Worm (Caenorhabditis elegans) whole organism, young adult: ENCODE data around the gene ZK550.2.

Experiments
- F10E7.11 ChIP-seq: sonication (generic microtip); optimal IDR thresholded peaks from 2 replicates; lab custom pipeline; 2017; ENCODE audit warnings: mild to moderate bottlenecking, missing genetic modification characterization, moderate library complexity, missing compliant biosample characterization
- F57C9.4 ChIP-seq: sonication (generic microtip); optimal IDR thresholded peaks from 2 replicates; lab custom pipeline; 2017; ENCODE audit warnings: mild to moderate bottlenecking, missing genetic modification characterization, missing compliant biosample characterization
- atf-7 ChIP-seq: sonication (generic microtip); optimal IDR thresholded peaks from 2 replicates; lab custom pipeline; 2017; ENCODE audit warnings: mild to moderate bottlenecking, missing genetic modification characterization, missing compliant biosample characterization
- attf-6 ChIP-seq: fragments of 200-800 bp; sonication (Bioruptor generic); IDR thresholded peaks from 2 replicates; pipeline ENCODE4 v1.3.6; 2022; ENCODE audit warnings: missing genetic modification reagents, missing genetic modification characterization, missing compliant biosample characterization
- ccch-3 ChIP-seq: fragments of 200-800 bp; sonication (Bioruptor generic); optimal IDR thresholded peaks from 2 replicates; lab custom pipeline; 2018; ENCODE audit warnings: mild to moderate bottlenecking, missing genetic modification characterization, missing compliant biosample characterization
- cebp-1 ChIP-seq, 2 experiments: fragments of 200-800 bp in 1 of 2; sonication (Bioruptor generic) in 1 of 2; sonication (generic microtip) in 1 of 2; IDR thresholded peaks in 1 of 2; optimal IDR thresholded peaks in 1 of 2; 2 replicates each; pipeline versions ENCODE4 v1.3.6 to Lab custom; 2017 to 2022; ENCODE audit warnings: missing compliant biosample characterization in 2 of 2, missing genetic modification characterization in 2 of 2, mild to moderate bottlenecking in 1 of 2, missing genetic modification reagents in 1 of 2, moderate library complexity in 1 of 2
- ceh-58 ChIP-seq: fragments of 200-800 bp; sonication (Bioruptor generic); IDR thresholded peaks from 2 replicates; pipeline ENCODE4 v1.3.6; 2022; ENCODE audit warnings: missing genetic modification characterization, missing compliant biosample characterization
- ceh-91 ChIP-seq: fragments of 200-800 bp; sonication (Bioruptor generic); IDR thresholded peaks from 2 replicates; pipeline ENCODE4 v1.3.6; 2022; ENCODE audit warnings: missing genetic modification reagents, missing genetic modification characterization, missing compliant biosample characterization
- chd-7 ChIP-seq: sonication (generic microtip); optimal IDR thresholded peaks from 2 replicates; lab custom pipeline; 2016; ENCODE audit warnings: mild to moderate bottlenecking, missing genetic modification characterization, moderate library complexity, missing compliant biosample characterization
- dpl-1 ChIP-seq: fragments of 150-350 bp; optimal IDR thresholded peaks from 2 replicates; lab custom pipeline; 2014; ENCODE audit warnings: missing biosample characterization, missing genetic modification reagents, missing genetic modification characterization
- egl-18 ChIP-seq: fragments of 200-800 bp; sonication (Bioruptor generic); IDR thresholded peaks from 2 replicates; pipeline ENCODE4 v1.3.6; 2022; ENCODE audit warnings: missing genetic modification reagents, missing genetic modification characterization, missing compliant biosample characterization
- ekl-4 ChIP-seq: fragments of 200-800 bp; sonication (Bioruptor generic); IDR thresholded peaks from 2 replicates; pipeline ENCODE4 v1.3.6; 2022; ENCODE audit warnings: missing genetic modification reagents, missing genetic modification characterization, missing compliant biosample characterization
- hsf-1 ChIP-seq: fragments of 200-800 bp; sonication (Bioruptor generic); IDR thresholded peaks from 2 replicates; pipeline ENCODE4 v1.3.6; 2022; ENCODE audit warnings: missing genetic modification reagents, missing genetic modification characterization, missing compliant biosample characterization
- let-526 ChIP-seq: fragments of 200-800 bp; sonication (Bioruptor generic); IDR thresholded peaks from 2 replicates; pipeline ENCODE4 v1.3.6; 2022; ENCODE audit warnings: missing genetic modification reagents, missing genetic modification characterization, missing compliant biosample characterization
- lin-40 ChIP-seq: sonication (generic microtip); optimal IDR thresholded peaks from 2 replicates; lab custom pipeline; 2016; ENCODE audit warnings: missing genetic modification characterization, mild to moderate bottlenecking, missing compliant biosample characterization, missing genotype, missing genetic modification reagents
- madf-3 ChIP-seq: fragments of 200-800 bp; sonication (Bioruptor generic); IDR thresholded peaks from 2 replicates; pipeline ENCODE4 v1.3.6; 2022; ENCODE audit warnings: missing genetic modification reagents, missing genetic modification characterization, missing compliant biosample characterization
- madf-8 ChIP-seq: fragments of 200-800 bp; sonication (Bioruptor generic); conservative IDR thresholded peaks from 2 replicates; pipeline ENCODE4 v1.3.6; 2022; ENCODE audit warnings: missing genetic modification reagents, missing genetic modification characterization, missing compliant biosample characterization
- mel-28 ChIP-seq: sonication (generic microtip); optimal IDR thresholded peaks from 2 replicates; lab custom pipeline; 2016; ENCODE audit warnings: borderline replicate concordance, mild to moderate bottlenecking, missing genetic modification characterization, missing compliant biosample characterization
- nfyb-1 ChIP-seq: fragments of 200-800 bp; sonication (Bioruptor generic); IDR thresholded peaks from 2 replicates; pipeline ENCODE4 v1.3.6; 2022; ENCODE audit warnings: missing genetic modification reagents, missing genetic modification characterization, missing compliant biosample characterization
- nhr-120 ChIP-seq: fragments of 200-800 bp; sonication (Bioruptor generic); IDR thresholded peaks from 2 replicates; pipeline ENCODE4 v1.3.6; 2022; ENCODE audit warnings: missing genetic modification characterization, missing compliant biosample characterization
- nhr-27 ChIP-seq: fragments of 200-800 bp; sonication (Bioruptor generic); optimal IDR thresholded peaks from 2 replicates; lab custom pipeline; 2018; ENCODE audit warnings: mild to moderate bottlenecking, missing genetic modification characterization, moderate library complexity, missing compliant biosample characterization
- nhr-80 ChIP-seq: sonication (generic microtip); optimal IDR thresholded peaks from 2 replicates; lab custom pipeline; 2016; ENCODE audit warnings: missing genetic modification characterization, missing compliant biosample characterization
- snpc-1.1 ChIP-seq: sonication (generic microtip); optimal IDR thresholded peaks from 2 replicates; lab custom pipeline; 2017; ENCODE audit warnings: missing genetic modification characterization, mild to moderate bottlenecking, missing compliant biosample characterization, antibody characterized with exemption, moderate library complexity, missing genotype, missing genetic modification reagents; ENCODE audit not compliant: insufficient read depth
- snpc-4 ChIP-seq, 5 experiments: fragments of 150-350 bp in 1 of 5; sonication (generic microtip) in 4 of 5; optimal IDR thresholded peaks; 2 replicates each; lab custom pipeline; 2014 to 2018; ENCODE audit warnings: missing genetic modification characterization in 5 of 5, missing biosample characterization in 3 of 5, antibody characterized with exemption in 2 of 5, mild to moderate bottlenecking in 2 of 5, missing compliant biosample characterization in 2 of 5, missing genotype in 2 of 5, moderate library complexity in 2 of 5, missing genetic modification reagents in 1 of 5
- tlf-1 ChIP-seq: fragments of 200-800 bp; sonication (Bioruptor generic); optimal IDR thresholded peaks from 2 replicates; lab custom pipeline; 2018; ENCODE audit warnings: mild to moderate bottlenecking, missing genetic modification characterization, missing compliant biosample characterization
- zim-3 ChIP-seq: sonication (generic microtip); optimal IDR thresholded peaks from 2 replicates; lab custom pipeline; 2017; ENCODE audit warnings: mild to moderate bottlenecking, missing genetic modification characterization, moderate library complexity, missing compliant biosample characterization
- ztf-6 ChIP-seq: fragments of 200-800 bp; sonication (Bioruptor generic); IDR thresholded peaks from 2 replicates; pipeline ENCODE4 v1.3.6; 2022; ENCODE audit warnings: missing genetic modification reagents, missing genetic modification characterization, missing compliant biosample characterization

Gene ZK550.2

ce11 chrIV:17285263-17285662, 39.9 kb downstream of the ZK550.2 start:
- TF ChIP-seq chd-7 (tag; lab: Kevin White, UChicago), result no peak
- TF ChIP-seq atf-7 (tag; lab: Kevin White, UChicago), result peak; percentile 30
- no peak for TF ChIP-seq cebp-1 (GFP tag; IDR thresholded peaks at IDR 0.05; lab: Robert Waterston, UW)
- peak; percentile 84 for TF ChIP-seq cebp-1 (tag; optimal IDR thresholded peaks at IDR 0.05; lab: Kevin White, UChicago)
- TF ChIP-seq snpc-4 (GFP tag; optimal IDR thresholded peaks at IDR 0.05; lab: Kevin White, UChicago), result no peak
- TF ChIP-seq snpc-4 (tag; optimal IDR thresholded peaks at IDR 0.05; lab: Kevin White, UChicago), result peak in 1 of 4 experiments; percentile 31
- TF ChIP-seq lin-40 (tag; lab: Kevin White, UChicago), result peak; percentile 33
- 0 out of 2 replicates have a peak, but pooled peaks have one; percentile 54 for TF ChIP-seq attf-6 (GFP tag; lab: Robert Waterston, UW)
- no peak for TF ChIP-seq nhr-27 (tag; lab: Kevin White, UChicago)
- peak; percentile 50; the same call in 1 of the 2 replicates for TF ChIP-seq hsf-1 (GFP tag; lab: Robert Waterston, UW)
- TF ChIP-seq, all 124 proteins: peak for 6

ce11 chrIV:17287908-17288675, 42.7 kb downstream of the ZK550.2 start, which contains the start of gene zipt-7.1:
TSS of gene zipt-7.1 (minus strand) at chrIV:17288139.
- TF ChIP-seq nfyb-1 (GFP tag; lab: Robert Waterston, UW) (0 out of 2 replicates have a peak, but pooled peaks have one; percentile 28), zim-3 (tag; lab: Kevin White, UChicago) (no peak), madf-3 (GFP tag; lab: Robert Waterston, UW) (0 out of 2 replicates have a peak, but pooled peaks have one; percentile 62)

- TF ChIP-seq ccch-3 (GFP tag; lab: Kevin White, UChicago) (no peak), mel-28 (tag; lab: Kevin White, UChicago) (no peak)
Observed at ce11 chrIV:17291629-17292199, 46.3 kb downstream of the ZK550.2 start, which contains the start of the genes T28F3.11 and slc-17.4. TSS of gene T28F3.11 (minus strand) at chrIV:17291679. TSS of gene slc-17.4 (minus strand) at chrIV:17291733.

ce11 chrIV:17292350-17292749, 47.0 kb downstream of the ZK550.2 start:
- no peak for TF ChIP-seq atf-7 (tag; lab: Kevin White, UChicago)
- TF ChIP-seq tlf-1 (GFP tag; lab: Kevin White, UChicago), result no peak
- TF ChIP-seq nhr-80, result peak; percentile 45
- TF ChIP-seq F10E7.11 (tag; lab: Kevin White, UChicago), result no peak
- no peak for TF ChIP-seq nfyb-1 (GFP tag; lab: Robert Waterston, UW)
- no peak for TF ChIP-seq let-526 (GFP tag; lab: Robert Waterston, UW)
- no peak for TF ChIP-seq egl-18
- no peak for TF ChIP-seq ztf-6 (GFP tag; lab: Robert Waterston, UW)
- no peak for TF ChIP-seq F57C9.4 (tag; lab: Kevin White, UChicago)
- TF ChIP-seq, all 124 proteins: peak for 1

- TF ChIP-seq madf-8 (GFP tag; lab: Robert Waterston, UW) (no peak), nhr-120 (no peak), mel-28 (tag; lab: Kevin White, UChicago) (no peak), nhr-80 (peak; percentile 9), dpl-1 (no peak), ceh-58 (GFP tag; lab: Robert Waterston, UW) (no peak)
Observed at ce11 chrIV:17293068-17293467, 47.7 kb downstream of the ZK550.2 start.

- TF ChIP-seq snpc-1.1 (tag; lab: Kevin White, UChicago), result no peak
- no peak for TF ChIP-seq snpc-4 (GFP tag; optimal IDR thresholded peaks at IDR 0.05; lab: Kevin White, UChicago)
- no peak for TF ChIP-seq snpc-4 (tag; optimal IDR thresholded peaks at IDR 0.05; lab: Kevin White, UChicago)
- TF ChIP-seq zim-3 (tag; lab: Kevin White, UChicago), result no peak
- TF ChIP-seq ceh-91 (GFP tag; lab: Robert Waterston, UW), result no peak
- TF ChIP-seq ekl-4 (GFP tag; lab: Robert Waterston, UW), result no peak
Observed at ce11 chrIV:17293679-17294078, 48.3 kb downstream of the ZK550.2 start.
